Fruit fly (Drosophila melanogaster) whole organism, adult: ENCODE measurements around the gene ftz-f1.
A peak's percentile ranks its signal among the peaks of the same experiment; 100 is the strongest.

Experiments used
- CG11617 ChIP-seq: fragments of 200-800 bp; sonication (Bioruptor generic); optimal IDR thresholded peaks from 2 replicates; lab custom pipeline; 2017; ENCODE audit warnings: mild to moderate bottlenecking, missing biosample characterization, missing genetic modification reagents, missing genetic modification characterization
- CG12768 ChIP-seq: fragments of 200-800 bp; sonication (Bioruptor generic); optimal IDR thresholded peaks from 2 replicates; lab custom pipeline; 2017; ENCODE audit warnings: missing biosample characterization, missing genetic modification characterization, mild to moderate bottlenecking, moderate library complexity, missing genetic modification reagents
- CG14711 ChIP-seq: fragments of 200-800 bp; sonication (Bioruptor generic); optimal IDR thresholded peaks from 2 replicates; lab custom pipeline; 2018; ENCODE audit warnings: missing biosample characterization, mild to moderate bottlenecking, missing genetic modification characterization, moderate library complexity
- CG1620 ChIP-seq: fragments of 200-800 bp; sonication (Bioruptor generic); optimal IDR thresholded peaks from 2 replicates; lab custom pipeline; 2016; ENCODE audit warnings: missing biosample characterization, missing genetic modification characterization
- CG33017 ChIP-seq: fragments of 200-800 bp; sonication (Bioruptor generic); optimal IDR thresholded peaks from 2 replicates; lab custom pipeline; 2018; ENCODE audit warnings: missing biosample characterization, mild to moderate bottlenecking, missing genetic modification characterization, moderate library complexity
- CG5204 ChIP-seq: fragments of 200-800 bp; sonication (Bioruptor generic); optimal IDR thresholded peaks from 2 replicates; lab custom pipeline; 2016; ENCODE audit warnings: missing biosample characterization, missing genetic modification characterization
- CG7045 ChIP-seq: fragments of 200-800 bp; sonication (Bioruptor generic); optimal IDR thresholded peaks from 2 replicates; lab custom pipeline; 2017; ENCODE audit warnings: missing biosample characterization, mild to moderate bottlenecking, missing genetic modification characterization
- CG7101 ChIP-seq: fragments of 200-800 bp; sonication (Bioruptor generic); optimal IDR thresholded peaks from 2 replicates; lab custom pipeline; 2018; ENCODE audit warnings: missing biosample characterization, mild to moderate bottlenecking, missing genetic modification characterization, moderate library complexity
- Clk ChIP-seq: fragments of 200-800 bp; sonication (Bioruptor generic); optimal IDR thresholded peaks from 2 replicates; lab custom pipeline; 2017; ENCODE audit warnings: missing biosample characterization, missing genetic modification characterization
- Crg-1 ChIP-seq: fragments of 200-800 bp; sonication (Bioruptor generic); optimal IDR thresholded peaks from 2 replicates; lab custom pipeline; 2016; ENCODE audit warnings: missing biosample characterization, missing genetic modification characterization
- Hr96 ChIP-seq: fragments of 200-800 bp; sonication (Bioruptor generic); optimal IDR thresholded peaks from 2 replicates; lab custom pipeline; 2016; ENCODE audit warnings: missing biosample characterization, missing genetic modification characterization
- Mnt ChIP-seq: fragments of 200-800 bp; sonication (Bioruptor generic); optimal IDR thresholded peaks from 2 replicates; lab custom pipeline; 2016; ENCODE audit warnings: missing biosample characterization, mild to moderate bottlenecking, missing genetic modification characterization
- bab1 ChIP-seq: fragments of 200-800 bp; sonication (Bioruptor generic); optimal IDR thresholded peaks from 3 replicates; lab custom pipeline; 2019; ENCODE audit warnings: missing biosample characterization, mild to moderate bottlenecking, missing genetic modification characterization, moderate library complexity
- cic ChIP-seq: fragments of 200-800 bp; sonication (Bioruptor generic); optimal IDR thresholded peaks from 2 replicates; lab custom pipeline; 2017; ENCODE audit warnings: missing biosample characterization, mild to moderate bottlenecking, missing genetic modification characterization, moderate library complexity
- cnc ChIP-seq, 2 experiments: fragments of >200 bp; optimal IDR thresholded peaks; 2 replicates each; lab custom pipeline; 2017
- kay ChIP-seq: fragments of 200-800 bp; sonication (Bioruptor generic); peaks from one replicate; lab custom pipeline; 2016; ENCODE audit warnings: missing biosample characterization, missing genetic modification characterization, borderline replicate concordance
- ovo ChIP-seq: fragments of 200-800 bp; sonication (Bioruptor generic); optimal IDR thresholded peaks from 2 replicates; lab custom pipeline; 2016; ENCODE audit warnings: missing biosample characterization, missing genetic modification characterization
- pad ChIP-seq: fragments of 200-800 bp; sonication (Bioruptor generic); optimal IDR thresholded peaks from 3 replicates; lab custom pipeline; 2017; ENCODE audit warnings: missing biosample characterization, missing genetic modification characterization, mild to moderate bottlenecking, moderate library complexity, missing genetic modification reagents
- tj ChIP-seq: fragments of 200-800 bp; sonication (Bioruptor generic); optimal IDR thresholded peaks from 3 replicates; lab custom pipeline; 2017; ENCODE audit warnings: missing biosample characterization, mild to moderate bottlenecking, missing genetic modification characterization, moderate library complexity
- toe ChIP-seq: fragments of 200-800 bp; sonication (Bioruptor generic); optimal IDR thresholded peaks from 2 replicates; lab custom pipeline; 2016; ENCODE audit warnings: missing biosample characterization, missing genetic modification characterization

The ftz-f1 gene

DNA sequence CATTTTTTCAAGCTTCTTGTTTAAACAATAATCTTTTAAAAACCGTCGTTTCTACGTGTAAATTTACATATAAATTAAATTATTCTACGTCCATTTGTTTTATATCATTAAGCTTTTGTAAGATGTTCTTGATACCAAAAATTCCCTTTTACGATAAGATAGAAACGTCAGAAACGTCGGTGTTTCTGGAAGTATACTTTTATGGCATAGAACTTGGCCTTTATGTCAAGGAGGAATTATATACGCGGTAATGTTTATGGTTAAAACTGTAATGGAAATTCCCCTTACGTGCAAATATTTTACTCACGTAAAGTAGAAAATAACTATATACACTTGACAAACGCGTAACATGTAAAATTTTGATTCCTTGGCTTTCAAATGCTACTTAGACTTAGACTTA is 57.4 kb downstream of the ftz-f1 start:
- TF ChIP-seq CG7045 (GFP tag; lab: Kevin White, UChicago) = no peak
- no peak for TF ChIP-seq CG7101 (tag; lab: Kevin White, UChicago)
- no peak for TF ChIP-seq CG33017 (tag; lab: Kevin White, UChicago)
- no peak for TF ChIP-seq Crg-1
- TF ChIP-seq CG5204 (GFP tag; lab: Kevin White, UChicago) = no peak
- TF ChIP-seq CG14711 (tag; lab: Kevin White, UChicago) = no peak
- no peak for TF ChIP-seq ovo (GFP tag; lab: Kevin White, UChicago)
- TF ChIP-seq kay = no peak
- no peak for TF ChIP-seq Clk (GFP tag; lab: Kevin White, UChicago)
- TF ChIP-seq bab1 (GFP tag; lab: Kevin White, UChicago) = no peak
- TF ChIP-seq tj = no peak
- TF ChIP-seq toe (GFP tag; lab: Kevin White, UChicago) = no peak
- TF ChIP-seq Hr96 (GFP tag; lab: Kevin White, UChicago) = no peak
- no peak for TF ChIP-seq CG12768 (GFP tag; lab: Kevin White, UChicago)
- no peak for TF ChIP-seq pad (GFP tag; lab: Kevin White, UChicago)
- no peak for TF ChIP-seq cnc (optimal IDR thresholded peaks at IDR 0.05; lab: Kevin White, UChicago)
- no peak for TF ChIP-seq CG1620 (GFP tag; lab: Kevin White, UChicago)
- TF ChIP-seq CG11617 = no peak
- TF ChIP-seq cic = no peak

dm6 chr3L:18742935-18743466 is 58.1 kb downstream of the ftz-f1 start:
- TF ChIP-seq cic (no peak), pad (GFP tag; lab: Kevin White, UChicago) (peak; percentile 43), kay (peak; percentile 12), ovo (GFP tag; lab: Kevin White, UChicago) (no peak)

DNA sequence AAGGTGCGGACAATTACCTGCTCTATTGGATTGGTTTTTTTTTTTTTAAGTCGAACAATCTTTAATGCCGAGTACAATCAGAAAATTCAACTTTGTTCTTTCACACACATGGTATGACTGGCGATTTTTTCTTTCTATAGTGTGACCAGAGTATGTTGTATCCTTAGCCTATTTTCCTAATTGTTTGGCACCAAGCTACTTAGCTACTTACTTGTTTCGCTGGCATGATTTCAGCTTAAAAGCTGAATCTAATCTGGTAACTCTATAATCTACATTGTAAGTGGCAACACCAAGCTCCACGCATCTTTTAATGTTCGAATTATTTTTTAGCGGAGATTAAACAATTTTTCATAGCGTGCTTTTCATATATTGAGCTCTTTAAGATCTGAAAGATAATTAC is 77.9 kb downstream of the ftz-f1 start, which contains the start of gene CG12477:
CG12477 (minus strand) TSS at position 101 of the 400 bp plus-strand sequence.
- TF ChIP-seq CG33017 (tag; lab: Kevin White, UChicago) (no peak), pad (GFP tag; lab: Kevin White, UChicago) (no peak), CG5204 (GFP tag; lab: Kevin White, UChicago) (no peak), CG1620 (GFP tag; lab: Kevin White, UChicago) (no peak), tj (no peak), bab1 (GFP tag; lab: Kevin White, UChicago) (no peak), CG7101 (tag; lab: Kevin White, UChicago) (no peak), Crg-1 (no peak), cnc (optimal IDR thresholded peaks at IDR 0.05; lab: Kevin White, UChicago) (no peak), cic (no peak), Mnt (GFP tag; lab: Kevin White, UChicago) (no peak)
